Worm (Caenorhabditis elegans) whole organism, young adult: ENCODE results near the gene srh-171.

Experiments used
- C17E4.6 ChIP-seq: fragments of 200-800 bp; sonication (Bioruptor generic); IDR thresholded peaks from 2 replicates; pipeline ENCODE4 v1.3.6; 2022; ENCODE audit warnings: missing genetic modification reagents, missing genetic modification characterization, missing compliant biosample characterization
- D2030.7 ChIP-seq: fragments of 200-800 bp; sonication (Bioruptor generic); IDR thresholded peaks from 2 replicates; pipeline ENCODE4 v1.3.6; 2022; ENCODE audit warnings: missing genetic modification reagents, missing genetic modification characterization, missing compliant biosample characterization
- F39B2.1 ChIP-seq: fragments of 200-800 bp; sonication (Bioruptor generic); IDR thresholded peaks from 2 replicates; pipeline ENCODE4 v1.3.6; 2022; ENCODE audit warnings: missing genetic modification reagents, missing genetic modification characterization, missing compliant biosample characterization
- F52B5.7 ChIP-seq: sonication (generic microtip); optimal IDR thresholded peaks from 2 replicates; lab custom pipeline; 2016; ENCODE audit warnings: mild to moderate bottlenecking, missing genetic modification characterization, missing compliant biosample characterization
- F57C9.4 ChIP-seq: sonication (generic microtip); optimal IDR thresholded peaks from 2 replicates; lab custom pipeline; 2017; ENCODE audit warnings: mild to moderate bottlenecking, missing genetic modification characterization, missing compliant biosample characterization
- K11D2.4 ChIP-seq: fragments of 200-800 bp; sonication (Bioruptor generic); IDR thresholded peaks from 2 replicates; pipeline ENCODE4 v1.3.6; 2022; ENCODE audit warnings: missing genetic modification reagents, missing genetic modification characterization, missing compliant biosample characterization
- T26A5.8 ChIP-seq: sonication (generic microtip); optimal IDR thresholded peaks from 2 replicates; lab custom pipeline; 2016; ENCODE audit warnings: missing genetic modification characterization, missing compliant biosample characterization
- Y56A3A.18 ChIP-seq: fragments of 200-800 bp; sonication (Bioruptor generic); IDR thresholded peaks from 2 replicates; pipeline ENCODE4 v1.3.6; 2022; ENCODE audit warnings: missing genetic modification reagents, missing genetic modification characterization, missing compliant biosample characterization
- ZK185.1 ChIP-seq: sonication (generic microtip); optimal IDR thresholded peaks from 2 replicates; lab custom pipeline; 2016; ENCODE audit warnings: mild to moderate bottlenecking, missing genetic modification characterization, missing compliant biosample characterization; ENCODE audit not compliant: poor library complexity, severe bottlenecking
- aptf-3 ChIP-seq: fragments of 200-800 bp; sonication (Bioruptor generic); IDR thresholded peaks from 2 replicates; pipeline ENCODE4 v1.3.6; 2022; ENCODE audit warnings: missing genetic modification characterization, missing compliant biosample characterization
- attf-6 ChIP-seq: fragments of 200-800 bp; sonication (Bioruptor generic); IDR thresholded peaks from 2 replicates; pipeline ENCODE4 v1.3.6; 2022; ENCODE audit warnings: missing genetic modification reagents, missing genetic modification characterization, missing compliant biosample characterization
- cebp-2 ChIP-seq: fragments of 200-800 bp; sonication (Bioruptor generic); IDR thresholded peaks from 2 replicates; pipeline ENCODE4 v1.3.6; 2022; ENCODE audit warnings: missing genetic modification characterization, missing compliant biosample characterization
- ceh-27 ChIP-seq: fragments of 200-800 bp; sonication (Bioruptor generic); optimal IDR thresholded peaks from 2 replicates; lab custom pipeline; 2018; ENCODE audit warnings: mild to moderate bottlenecking, missing genetic modification characterization, moderate library complexity, missing compliant biosample characterization
- ceh-40 ChIP-seq: fragments of 200-800 bp; sonication (Bioruptor generic); IDR thresholded peaks from 2 replicates; pipeline ENCODE4 v1.3.6; 2022; ENCODE audit warnings: missing genetic modification characterization, missing compliant biosample characterization
- dox-1 ChIP-seq: fragments of 200-800 bp; sonication (Bioruptor generic); IDR thresholded peaks from 2 replicates; pipeline ENCODE4 v1.3.6; 2022; ENCODE audit warnings: missing genetic modification reagents, missing genetic modification characterization, missing compliant biosample characterization
- efl-1 ChIP-seq: fragments of 150-350 bp; optimal IDR thresholded peaks from 2 replicates; lab custom pipeline; 2014; ENCODE audit warnings: missing biosample characterization, missing genetic modification reagents, missing genetic modification characterization
- egl-44 ChIP-seq: fragments of 200-800 bp; sonication (Bioruptor generic); IDR thresholded peaks from 2 replicates; pipeline ENCODE4 v1.3.6; 2022; ENCODE audit warnings: missing genetic modification reagents, missing genetic modification characterization, missing compliant biosample characterization
- egrh-3 ChIP-seq: fragments of 200-800 bp; sonication (Bioruptor generic); IDR thresholded peaks from 2 replicates; pipeline ENCODE4 v1.3.6; 2022; ENCODE audit warnings: missing genetic modification reagents, missing genetic modification characterization, missing compliant biosample characterization
- fkh-3 ChIP-seq: sonication (generic microtip); optimal IDR thresholded peaks from 2 replicates; lab custom pipeline; 2016; ENCODE audit warnings: mild to moderate bottlenecking, missing genetic modification characterization, missing compliant biosample characterization
- hrde-1 ChIP-seq: sonication (generic microtip); optimal IDR thresholded peaks from 2 replicates; lab custom pipeline; 2016; ENCODE audit warnings: missing genetic modification characterization, mild to moderate bottlenecking, missing compliant biosample characterization, moderate library complexity, missing genotype, missing genetic modification reagents, borderline replicate concordance
- hsf-1 ChIP-seq: fragments of 200-800 bp; sonication (Bioruptor generic); IDR thresholded peaks from 2 replicates; pipeline ENCODE4 v1.3.6; 2022; ENCODE audit warnings: missing genetic modification reagents, missing genetic modification characterization, missing compliant biosample characterization
- lin-35 ChIP-seq, 3 experiments: fragments of 150-350 bp in 2 of 3; sonication (generic microtip) in 1 of 3; optimal IDR thresholded peaks; 2 replicates each; lab custom pipeline; 2014 to 2018; ENCODE audit warnings: missing biosample characterization in 3 of 3, missing genetic modification characterization in 3 of 3, missing genetic modification reagents in 3 of 3
- lin-40 ChIP-seq: sonication (generic microtip); optimal IDR thresholded peaks from 2 replicates; lab custom pipeline; 2016; ENCODE audit warnings: missing genetic modification characterization, mild to moderate bottlenecking, missing compliant biosample characterization, missing genotype, missing genetic modification reagents
- madf-8 ChIP-seq: fragments of 200-800 bp; sonication (Bioruptor generic); conservative IDR thresholded peaks from 2 replicates; pipeline ENCODE4 v1.3.6; 2022; ENCODE audit warnings: missing genetic modification reagents, missing genetic modification characterization, missing compliant biosample characterization
- mel-28 ChIP-seq: sonication (generic microtip); optimal IDR thresholded peaks from 2 replicates; lab custom pipeline; 2016; ENCODE audit warnings: borderline replicate concordance, mild to moderate bottlenecking, missing genetic modification characterization, missing compliant biosample characterization
- mes-4 ChIP-seq: sonication (generic microtip); optimal IDR thresholded peaks from 2 replicates; lab custom pipeline; 2016; ENCODE audit warnings: missing genotype, missing genetic modification characterization, missing compliant biosample characterization
- mxl-1 ChIP-seq: sonication (generic microtip); optimal IDR thresholded peaks from 2 replicates; lab custom pipeline; 2016; ENCODE audit warnings: missing genetic modification characterization, missing compliant biosample characterization
- nhr-27 ChIP-seq: fragments of 200-800 bp; sonication (Bioruptor generic); optimal IDR thresholded peaks from 2 replicates; lab custom pipeline; 2018; ENCODE audit warnings: mild to moderate bottlenecking, missing genetic modification characterization, moderate library complexity, missing compliant biosample characterization
- repo-1 ChIP-seq: sonication (generic microtip); optimal IDR thresholded peaks from 2 replicates; lab custom pipeline; 2017; ENCODE audit warnings: mild to moderate bottlenecking, missing genetic modification characterization, missing compliant biosample characterization
- sea-2 ChIP-seq: fragments of 200-800 bp; sonication (Bioruptor generic); IDR thresholded peaks from 2 replicates; pipeline ENCODE4 v1.3.6; 2022; ENCODE audit warnings: missing genetic modification characterization, missing compliant biosample characterization
- snpc-1.1 ChIP-seq: sonication (generic microtip); optimal IDR thresholded peaks from 2 replicates; lab custom pipeline; 2017; ENCODE audit warnings: missing genetic modification characterization, mild to moderate bottlenecking, missing compliant biosample characterization, antibody characterized with exemption, moderate library complexity, missing genotype, missing genetic modification reagents; ENCODE audit not compliant: insufficient read depth
- tlf-1 ChIP-seq: fragments of 200-800 bp; sonication (Bioruptor generic); optimal IDR thresholded peaks from 2 replicates; lab custom pipeline; 2018; ENCODE audit warnings: mild to moderate bottlenecking, missing genetic modification characterization, missing compliant biosample characterization
- xnd-1 ChIP-seq: sonication (generic microtip); optimal IDR thresholded peaks from 2 replicates; lab custom pipeline; 2016; ENCODE audit warnings: missing genotype, missing genetic modification reagents, missing genetic modification characterization, missing compliant biosample characterization
- zim-3 ChIP-seq: sonication (generic microtip); optimal IDR thresholded peaks from 2 replicates; lab custom pipeline; 2017; ENCODE audit warnings: mild to moderate bottlenecking, missing genetic modification characterization, moderate library complexity, missing compliant biosample characterization
- ztf-25 ChIP-seq: fragments of 200-800 bp; sonication (Bioruptor generic); IDR thresholded peaks from 2 replicates; pipeline ENCODE4 v1.3.6; 2022; ENCODE audit warnings: missing genetic modification reagents, missing genetic modification characterization, missing compliant biosample characterization
- ztf-3 ChIP-seq: fragments of 200-800 bp; sonication (Bioruptor generic); optimal IDR thresholded peaks from 2 replicates; lab custom pipeline; 2018; ENCODE audit warnings: mild to moderate bottlenecking, missing genetic modification characterization, missing compliant biosample characterization

srh-171 gene

DNA sequence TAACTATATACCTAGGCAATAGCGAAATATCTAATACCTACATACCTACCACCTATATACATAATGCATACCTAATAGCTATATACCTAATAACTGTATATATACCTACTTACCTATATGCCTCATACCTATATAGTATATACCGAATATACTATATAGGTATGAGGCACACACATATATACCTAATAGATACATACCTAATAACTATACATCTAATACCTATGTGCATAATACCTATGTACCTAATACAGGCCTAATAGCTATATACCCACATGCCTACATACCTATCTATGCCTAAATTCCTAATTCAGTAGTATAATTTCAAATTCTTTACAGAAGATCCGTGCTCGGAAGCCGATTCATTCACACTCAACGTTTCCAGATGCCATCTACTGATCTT, 11.0 kb upstream of the srh-171 start:
- TF ChIP-seq hsf-1 (no peak), ceh-40 (GFP tag; lab: Robert Waterston, UW) (no peak), K11D2.4 (no peak), lin-40 (no peak), xnd-1 (tag; lab: Kevin White, UChicago) (no peak), ztf-3 (GFP tag; lab: Kevin White, UChicago) (no peak), mxl-1 (tag; lab: Kevin White, UChicago) (no peak), C17E4.6 (GFP tag; lab: Robert Waterston, UW) (no peak), F52B5.7 (tag; lab: Kevin White, UChicago) (no peak), sea-2 (GFP tag; lab: Robert Waterston, UW) (no peak), snpc-1.1 (tag; lab: Kevin White, UChicago) (no peak), Y56A3A.18 (GFP tag; lab: Robert Waterston, UW) (no peak), hrde-1 (tag; lab: Kevin White, UChicago) (no peak), lin-35 (GFP tag; optimal IDR thresholded peaks at IDR 0.05; lab: Kevin White, UChicago) (no peak), T26A5.8 (no peak), ceh-27 (GFP tag; lab: Kevin White, UChicago) (no peak), madf-8 (GFP tag; lab: Robert Waterston, UW) (no peak), egrh-3 (GFP tag; lab: Robert Waterston, UW) (no peak), D2030.7 (no peak)

DNA sequence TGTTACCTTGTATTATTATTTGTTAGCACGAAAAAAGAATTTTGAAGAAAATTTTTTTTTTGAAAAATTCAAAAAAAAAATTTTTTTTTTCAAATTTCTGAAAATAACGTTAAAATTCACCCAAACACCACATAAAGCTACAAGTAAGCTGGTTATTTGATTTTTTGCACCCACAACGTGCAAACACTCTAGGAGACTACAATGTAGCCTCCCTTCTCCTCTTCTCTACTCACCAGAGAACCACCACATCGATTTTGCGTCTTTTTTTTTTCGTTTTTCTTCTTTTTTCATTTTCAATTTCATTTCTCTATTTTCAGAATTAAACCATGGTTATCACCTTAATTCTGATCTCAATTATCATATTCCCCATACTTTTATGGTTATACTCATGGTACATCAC, 10.3 kb upstream of the srh-171 start, which contains the start of gene abhd-3.1:
TSS of gene abhd-3.1 (plus strand) at position 318 of the 400 bp plus-strand sequence.
- TF ChIP-seq cebp-2 (GFP tag; lab: Robert Waterston, UW) (no peak), mes-4 (tag; lab: Kevin White, UChicago) (no peak), F39B2.1 (GFP tag; lab: Robert Waterston, UW) (no peak), efl-1 (GFP tag; lab: Kevin White, UChicago) (no peak), lin-35 (GFP tag; optimal IDR thresholded peaks at IDR 0.05; lab: Kevin White, UChicago) (no peak), mel-28 (tag; lab: Kevin White, UChicago) (no peak), ztf-25 (GFP tag; lab: Robert Waterston, UW) (no peak), hrde-1 (tag; lab: Kevin White, UChicago) (no peak), mxl-1 (tag; lab: Kevin White, UChicago) (no peak), dox-1 (no peak), repo-1 (no peak), attf-6 (GFP tag; lab: Robert Waterston, UW) (no peak), fkh-3 (tag; lab: Kevin White, UChicago) (no peak), zim-3 (tag; lab: Kevin White, UChicago) (no peak), madf-8 (GFP tag; lab: Robert Waterston, UW) (no peak), tlf-1 (no peak), aptf-3 (no peak), egl-44 (GFP tag; lab: Robert Waterston, UW) (no peak)

DNA sequence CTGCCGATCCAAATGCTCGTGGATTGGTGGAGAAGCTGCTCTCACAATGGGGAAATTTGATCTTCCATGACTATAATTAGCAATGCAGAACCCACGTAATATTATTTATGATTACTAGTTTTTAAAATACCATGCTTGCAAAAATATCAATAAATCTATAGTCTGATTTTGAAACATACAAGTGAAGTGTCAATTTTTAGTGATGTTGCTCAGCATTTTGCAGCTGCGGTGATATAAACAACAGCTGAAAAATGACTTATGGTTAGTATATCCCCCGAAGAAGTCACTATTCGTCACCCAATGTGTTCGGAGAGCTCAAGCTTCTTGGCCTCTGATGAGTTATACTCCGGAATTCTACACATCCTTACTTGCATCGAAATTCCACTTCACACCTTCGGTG, 6.8 kb upstream of the srh-171 start, which contains the start of gene srh-172:
TSS of gene srh-172 (plus strand) at position 301 of the 400 bp plus-strand sequence.
- TF ChIP-seq ZK185.1 (tag; lab: Kevin White, UChicago) (no peak), nhr-27 (tag; lab: Kevin White, UChicago) (no peak), efl-1 (GFP tag; lab: Kevin White, UChicago) (no peak), F57C9.4 (tag; lab: Kevin White, UChicago) (no peak)
